Fruit fly (Drosophila melanogaster): ENCODE results near the gene crq.

crq gene

dm6 chr2L:481757-482450 is 29.1 kb upstream of the crq start (continued):
- TF ChIP-seq ss (GFP tag; optimal IDR thresholded peaks at IDR 0.05) = no peak
- peak; percentile 34 for TF ChIP-seq CG8632 (GFP tag; optimal IDR thresholded peaks at IDR 0.05)
- TF ChIP-seq CG3919 (GFP tag; optimal IDR thresholded peaks at IDR 0.05) = peak; percentile 54
- TF ChIP-seq CG31627 (GFP tag; optimal IDR thresholded peaks at IDR 0.05) = peak; percentile 6
- no peak for TF ChIP-seq Eip93F (GFP tag; optimal IDR thresholded peaks at IDR 0.05)
- TF ChIP-seq dsx (GFP tag; optimal IDR thresholded peaks at IDR 0.05; ENCODE audit: poor library complexity, severe bottlenecking) = peak; percentile 35
- no peak for TF ChIP-seq CG8119 (GFP tag; IDR thresholded peaks at IDR 0.05)
- peak; percentile 43 for TF ChIP-seq lz (GFP tag; optimal IDR thresholded peaks at IDR 0.05)
- peak; percentile 28 for TF ChIP-seq CG6808 (GFP tag; optimal IDR thresholded peaks at IDR 0.05)
- TF ChIP-seq Ets21C (GFP tag; optimal IDR thresholded peaks at IDR 0.05) = no peak
- TF ChIP-seq Sox15 (GFP tag; optimal IDR thresholded peaks at IDR 0.05) = peak; percentile 5
- no peak for TF ChIP-seq fd85E (GFP tag; optimal IDR thresholded peaks at IDR 0.05)
- TF ChIP-seq pdm3 (GFP tag; optimal IDR thresholded peaks at IDR 0.05) = peak; percentile 67
- no peak for TF ChIP-seq Gug (GFP tag; IDR thresholded peaks at IDR 0.05)
- TF ChIP-seq cyc (GFP tag; optimal IDR thresholded peaks at IDR 0.05) = no peak
- TF ChIP-seq Eip78C (GFP tag) = peak; percentile 78
- peak; percentile 47 for TF ChIP-seq spab (GFP tag; optimal IDR thresholded peaks at IDR 0.05)
- TF ChIP-seq CG32006 (GFP tag; optimal IDR thresholded peaks at IDR 0.05) = peak; percentile 80
- peak; percentile 48 for TF ChIP-seq CG34406 (GFP tag; optimal IDR thresholded peaks at IDR 0.05)
- peak; percentile 39 for TF ChIP-seq CG4318 (GFP tag; optimal IDR thresholded peaks at IDR 0.05)
- TF ChIP-seq Sox102F (GFP tag; optimal IDR thresholded peaks at IDR 0.05) = peak; percentile 53

dm6 chr2L:481400-481756 is 28.6 kb upstream of the crq start:
- TF ChIP-seq achi (GFP tag; optimal IDR thresholded peaks at IDR 0.05) = no peak
- TF ChIP-seq OdsH (GFP tag; optimal IDR thresholded peaks at IDR 0.05) = no peak
- no peak for TF ChIP-seq CG6163 (GFP tag; IDR thresholded peaks at IDR 0.05)
- TF ChIP-seq Sox14 (GFP tag; optimal IDR thresholded peaks at IDR 0.05) = no peak
- TF ChIP-seq CG4318 (GFP tag; optimal IDR thresholded peaks at IDR 0.05) = no peak
- TF ChIP-seq CG6276 (GFP tag; optimal IDR thresholded peaks at IDR 0.05) = no peak
- no peak for TF ChIP-seq CG15336 (GFP tag; IDR thresholded peaks at IDR 0.05)
- no peak for TF ChIP-seq fd59A (GFP tag; optimal IDR thresholded peaks at IDR 0.05)
- no peak for TF ChIP-seq CG3919 (GFP tag; optimal IDR thresholded peaks at IDR 0.05)
- no peak for TF ChIP-seq vri (GFP tag; optimal IDR thresholded peaks at IDR 0.05)
- no peak for TF ChIP-seq dac (GFP tag; optimal IDR thresholded peaks at IDR 0.05)
- TF ChIP-seq CG8319 (GFP tag; optimal IDR thresholded peaks at IDR 0.05) = no peak
- TF ChIP-seq dsx (GFP tag; optimal IDR thresholded peaks at IDR 0.05; ENCODE audit: poor library complexity, severe bottlenecking) = no peak
- no peak for TF ChIP-seq svp (GFP tag)
- TF ChIP-seq Lpt (GFP tag; optimal IDR thresholded peaks at IDR 0.05) = no peak
- TF ChIP-seq lz (GFP tag; optimal IDR thresholded peaks at IDR 0.05) = no peak
- no peak for TF ChIP-seq Sox102F (GFP tag; optimal IDR thresholded peaks at IDR 0.05)

- TF ChIP-seq Met (GFP tag; optimal IDR thresholded peaks at IDR 0.05) (peak; percentile 100), CG34406 (GFP tag; optimal IDR thresholded peaks at IDR 0.05) (peak; percentile 100), spab (GFP tag; optimal IDR thresholded peaks at IDR 0.05) (peak; percentile 100), fkh (GFP tag; optimal IDR thresholded peaks at IDR 0.05) (peak; percentile 100), Eip78C (GFP tag) (peak; percentile 100), esn (GFP tag; optimal IDR thresholded peaks at IDR 0.05) (peak; percentile 100), CG10669 (GFP tag; optimal IDR thresholded peaks at IDR 0.05) (peak; percentile 100), fd85E (GFP tag; optimal IDR thresholded peaks at IDR 0.05) (peak; percentile 99), CG8119 (GFP tag; IDR thresholded peaks at IDR 0.05) (no peak), vri (GFP tag; optimal IDR thresholded peaks at IDR 0.05) (peak; percentile 100), achi (GFP tag; optimal IDR thresholded peaks at IDR 0.05) (peak; percentile 100), Ets96B (tag; optimal IDR thresholded peaks at IDR 0.05) (peak; percentile 100), Eip93F (GFP tag; optimal IDR thresholded peaks at IDR 0.05) (peak; percentile 100), CG6808 (GFP tag; optimal IDR thresholded peaks at IDR 0.05) (peak; percentile 99), pdm3 (GFP tag; optimal IDR thresholded peaks at IDR 0.05) (peak; percentile 100), Ets21C (GFP tag; optimal IDR thresholded peaks at IDR 0.05) (peak; percentile 100), CG11294 (GFP tag; IDR thresholded peaks at IDR 0.05) (no peak), cyc (GFP tag; optimal IDR thresholded peaks at IDR 0.05) (peak; percentile 100), salr (GFP tag; optimal IDR thresholded peaks at IDR 0.05) (peak; percentile 100), svp (GFP tag) (peak; percentile 100), CG3032 (tag; optimal IDR thresholded peaks at IDR 0.05) (peak; percentile 100), Sox14 (GFP tag; optimal IDR thresholded peaks at IDR 0.05) (peak; percentile 100), CG32006 (GFP tag; optimal IDR thresholded peaks at IDR 0.05) (peak; percentile 100), Lpt (GFP tag; optimal IDR thresholded peaks at IDR 0.05) (peak; percentile 100), Gug (GFP tag; IDR thresholded peaks at IDR 0.05) (no peak), CG1621 (tag; optimal IDR thresholded peaks at IDR 0.05) (peak; percentile 100), Sox15 (GFP tag; optimal IDR thresholded peaks at IDR 0.05) (peak; percentile 100)
Observed at dm6 chr2L:480638-481399, 28.0 kb upstream of the crq start.

All from whole organism, prepupa.